Worm (Caenorhabditis elegans) whole organism, L3 larva: Measurements from ENCODE around the gene spe-29.

Source experiments
- aly-2 ChIP-seq: fragments of 150-350 bp; optimal IDR thresholded peaks from 2 replicates; lab custom pipeline; 2014; ENCODE audit warnings: missing biosample characterization, missing genetic modification characterization
- ceh-82 ChIP-seq: fragments of 150-350 bp; optimal IDR thresholded peaks from 2 replicates; lab custom pipeline; 2014; ENCODE audit warnings: missing biosample characterization, missing genetic modification characterization
- daf-12 ChIP-seq: fragments of 150-350 bp; optimal IDR thresholded peaks from 2 replicates; lab custom pipeline; 2014; ENCODE audit warnings: missing biosample characterization, missing genetic modification reagents, missing genetic modification characterization
- elt-3 ChIP-seq, 3 experiments: fragments of 150-350 bp in 1 of 3; sonication (generic microtip) in 2 of 3; optimal IDR thresholded peaks; 2 replicates in 2 of 3; 4 replicates in 1 of 3; lab custom pipeline; 2014 to 2017; ENCODE audit warnings: missing biosample characterization in 3 of 3, missing genetic modification characterization in 3 of 3
- lin-39 ChIP-seq: fragments of 150-350 bp; optimal IDR thresholded peaks from 2 replicates; lab custom pipeline; 2018; ENCODE audit warnings: missing biosample characterization, missing genetic modification reagents, missing genetic modification characterization
- mdl-1 ChIP-seq: fragments of 150-350 bp; optimal IDR thresholded peaks from 2 replicates; lab custom pipeline; 2014; ENCODE audit warnings: missing biosample characterization, missing genetic modification characterization
- nhr-12 ChIP-seq: fragments of 150-350 bp; optimal IDR thresholded peaks from 2 replicates; lab custom pipeline; 2014; ENCODE audit warnings: missing biosample characterization, missing genetic modification characterization
- snpc-4 ChIP-seq: fragments of 150-350 bp; optimal IDR thresholded peaks from 2 replicates; lab custom pipeline; 2014; ENCODE audit warnings: missing biosample characterization, missing genetic modification characterization
- tbx-2 ChIP-seq: sonication (generic microtip); optimal IDR thresholded peaks from 2 replicates; lab custom pipeline; 2016; ENCODE audit warnings: mild to moderate bottlenecking, missing genetic modification characterization, missing compliant biosample characterization

- no peak for TF ChIP-seq snpc-4 (tag; lab: Kevin White, UChicago)
- TF ChIP-seq ceh-82 (tag; lab: Kevin White, UChicago) = no peak
- no peak for TF ChIP-seq nhr-12 (tag; lab: Kevin White, UChicago)
- TF ChIP-seq mdl-1 (tag; lab: Kevin White, UChicago) = no peak
- TF ChIP-seq tbx-2 (tag; lab: Kevin White, UChicago) = no peak
- TF ChIP-seq elt-3 (tag; optimal IDR thresholded peaks at IDR 0.05; lab: Kevin White, UChicago) = no peak
- no peak for TF ChIP-seq lin-39 (tag; lab: Kevin White, UChicago)
- TF ChIP-seq aly-2 (tag; lab: Kevin White, UChicago) = no peak
- TF ChIP-seq daf-12 (tag; lab: Kevin White, UChicago) = no peak
These were observed 13.3 kb upstream of the spe-29 start for ce11 chrIV:9920426-9920825.
